Worm (Caenorhabditis elegans) whole organism, young adult: ENCODE data around the gene K03H1.7.

Experiments used
- nhr-90 ChIP-seq: sonication (generic microtip); optimal IDR thresholded peaks from 2 replicates; lab custom pipeline; 2016; ENCODE audit warnings: missing genotype, mild to moderate bottlenecking, missing genetic modification characterization, missing compliant biosample characterization
- snpc-1.1 ChIP-seq: sonication (generic microtip); optimal IDR thresholded peaks from 2 replicates; lab custom pipeline; 2017; ENCODE audit warnings: missing genetic modification characterization, mild to moderate bottlenecking, missing compliant biosample characterization, antibody characterized with exemption, moderate library complexity, missing genotype, missing genetic modification reagents; ENCODE audit not compliant: insufficient read depth
- unc-130 ChIP-seq: sonication (generic microtip); optimal IDR thresholded peaks from 2 replicates; lab custom pipeline; 2016; ENCODE audit warnings: missing genetic modification reagents, missing genetic modification characterization, missing compliant biosample characterization
- xnd-1 ChIP-seq: sonication (generic microtip); optimal IDR thresholded peaks from 2 replicates; lab custom pipeline; 2016; ENCODE audit warnings: missing genotype, missing genetic modification reagents, missing genetic modification characterization, missing compliant biosample characterization

- TF ChIP-seq unc-130 (GFP tag; lab: Kevin White, UChicago), result no peak
- no peak for TF ChIP-seq nhr-90 (tag; lab: Kevin White, UChicago)
- TF ChIP-seq xnd-1 (tag; lab: Kevin White, UChicago), result no peak
- no peak for TF ChIP-seq snpc-1.1 (tag; lab: Kevin White, UChicago)
These were observed 37.4 kb downstream of the K03H1.7 start for ce11 chrIII:9984604-9985003.
